Worm (Caenorhabditis elegans) whole organism, L4/young adult: ENCODE measurements around the gene Y94H6A.7.
A peak's percentile ranks its signal among the peaks of the same experiment; 100 is the strongest.
"Not testable (repeated sequence)": the region's sequence is repeated elsewhere in the genome, so short reads cannot be mapped to it uniquely, and the experiment has no call there.

Source experiments
- W03F9.2 ChIP-seq: fragments of 150-350 bp; optimal IDR thresholded peaks from 2 replicates; lab custom pipeline; 2014; ENCODE audit warnings: missing biosample characterization, missing genetic modification characterization
- dao-5 ChIP-seq: sonication (generic microtip); optimal IDR thresholded peaks from 2 replicates; lab custom pipeline; 2016; ENCODE audit warnings: missing genotype, missing genetic modification characterization, moderate library complexity, missing compliant biosample characterization
- him-1 ChIP-seq: sonication (generic microtip); optimal IDR thresholded peaks from 2 replicates; lab custom pipeline; 2016; ENCODE audit warnings: missing genotype, missing genetic modification reagents, missing genetic modification characterization, missing compliant biosample characterization

Y94H6A.7 gene

ce11 chrIV:2736575-2736974 lies 20.2 kb upstream of the Y94H6A.7 start:
- no peak for TF ChIP-seq W03F9.2 (tag; lab: Kevin White, UChicago)

- TF ChIP-seq him-1 (tag; lab: Kevin White, UChicago) (no peak), dao-5 (tag; lab: Kevin White, UChicago) (no peak), W03F9.2 (tag; lab: Kevin White, UChicago) (no peak)
These were observed 18.3 kb upstream of the Y94H6A.7 start for ce11 chrIV:2734675-2735074.

- TF ChIP-seq W03F9.2 (tag; lab: Kevin White, UChicago) (no peak), dao-5 (tag; lab: Kevin White, UChicago) (no peak), him-1 (tag; lab: Kevin White, UChicago) (no peak)
These were observed 13.6 kb upstream of the Y94H6A.7 start, which contains the start of gene Y94H6A.2 for ce11 chrIV:2729957-2730356. Y94H6A.2 (plus strand) TSS chrIV:2730292.

DNA sequence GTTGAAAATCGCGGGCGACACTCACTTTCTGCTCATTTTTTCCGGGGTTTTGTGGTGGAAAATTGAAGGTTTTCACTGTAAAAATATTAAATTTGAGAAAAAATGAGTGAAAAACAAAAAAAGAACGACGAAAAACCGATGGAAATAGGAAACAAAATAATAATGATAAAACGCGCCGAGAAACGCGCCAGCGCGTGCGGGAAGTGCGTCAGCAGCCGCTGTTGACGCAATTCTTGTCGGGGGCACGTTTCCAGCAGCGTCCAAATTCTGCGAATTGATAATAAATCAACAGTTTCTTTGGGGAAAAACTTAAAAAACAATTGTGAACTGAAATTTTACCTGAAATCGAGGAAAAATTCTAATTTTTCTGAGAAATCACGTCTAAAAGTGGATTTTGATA lies 9.4 kb upstream of the Y94H6A.7 start, which contains the start of gene ubxn-2:
Gene ubxn-2, minus strand, starts transcription at position 36 of the 400 bp plus-strand sequence.
- TF ChIP-seq W03F9.2 (tag; lab: Kevin White, UChicago) (peak; percentile 60), him-1 (tag; lab: Kevin White, UChicago) (peak; percentile 31), dao-5 (tag; lab: Kevin White, UChicago) (no peak)

DNA sequence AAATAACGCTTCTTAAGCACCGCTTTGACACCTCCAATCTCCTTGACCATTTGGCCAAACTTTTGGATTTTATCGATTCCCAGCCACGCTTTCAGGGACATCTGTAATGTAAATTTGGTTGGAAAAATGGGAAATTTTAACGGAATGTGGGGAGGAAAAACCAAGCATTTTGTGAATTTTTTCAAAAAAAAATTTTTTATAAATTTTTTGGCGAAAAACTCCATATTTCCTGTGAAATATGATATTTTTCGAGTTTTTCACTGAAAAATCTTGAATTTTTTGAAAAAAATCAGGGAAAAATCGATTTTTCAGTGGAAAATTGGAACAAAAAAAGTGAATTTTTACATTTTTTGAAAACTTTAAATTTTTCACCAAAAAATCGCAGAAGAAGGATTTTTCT lies 3.4 kb upstream of the Y94H6A.7 start, which contains the start of gene ndua-12:
Gene ndua-12, minus strand, starts transcription at position 101 of the 400 bp plus-strand sequence.
- not testable (repeated sequence) for TF ChIP-seq him-1, W03F9.2, dao-5 (tag; lab: Kevin White, UChicago)

- TF ChIP-seq him-1 (tag; lab: Kevin White, UChicago) (no peak), dao-5 (tag; lab: Kevin White, UChicago) (no peak), W03F9.2 (tag; lab: Kevin White, UChicago) (no peak)
These were observed 3.4 kb downstream of the Y94H6A.7 start, which contains the start of gene Y94H6A.12 for ce11 chrIV:2712935-2713334. Y94H6A.12 (minus strand) TSS chrIV:2713035.

DNA sequence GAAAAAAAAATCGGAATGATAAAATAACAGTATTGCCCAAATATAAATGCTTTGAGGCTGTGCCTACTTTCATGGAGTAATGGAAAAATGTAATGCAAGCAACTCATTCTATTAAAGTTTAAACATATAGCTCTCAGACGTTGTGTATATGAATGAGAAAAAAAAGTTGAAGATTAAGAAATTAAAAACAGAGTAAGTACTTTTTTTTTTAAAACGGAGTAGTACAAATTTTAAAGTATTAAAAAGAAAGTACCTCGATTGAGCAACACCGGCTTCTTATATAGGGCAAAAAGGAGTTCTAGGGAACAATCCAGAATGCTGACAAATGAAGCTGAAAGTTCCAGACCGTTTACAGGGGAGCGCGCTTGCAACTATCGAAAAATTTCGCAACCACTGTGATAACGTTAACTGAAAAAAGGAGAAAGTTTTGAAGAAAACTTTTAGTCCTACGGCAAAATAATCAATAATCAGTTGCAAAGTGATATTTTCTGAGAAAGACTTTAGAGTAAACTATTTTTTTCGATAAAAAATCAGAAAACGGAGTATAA lies 5.2 kb downstream of the Y94H6A.7 start:
- no peak for TF ChIP-seq dao-5 (tag; lab: Kevin White, UChicago)
- peak; percentile 43 for TF ChIP-seq W03F9.2 (tag; lab: Kevin White, UChicago)
- TF ChIP-seq him-1 (tag; lab: Kevin White, UChicago) = no peak

DNA sequence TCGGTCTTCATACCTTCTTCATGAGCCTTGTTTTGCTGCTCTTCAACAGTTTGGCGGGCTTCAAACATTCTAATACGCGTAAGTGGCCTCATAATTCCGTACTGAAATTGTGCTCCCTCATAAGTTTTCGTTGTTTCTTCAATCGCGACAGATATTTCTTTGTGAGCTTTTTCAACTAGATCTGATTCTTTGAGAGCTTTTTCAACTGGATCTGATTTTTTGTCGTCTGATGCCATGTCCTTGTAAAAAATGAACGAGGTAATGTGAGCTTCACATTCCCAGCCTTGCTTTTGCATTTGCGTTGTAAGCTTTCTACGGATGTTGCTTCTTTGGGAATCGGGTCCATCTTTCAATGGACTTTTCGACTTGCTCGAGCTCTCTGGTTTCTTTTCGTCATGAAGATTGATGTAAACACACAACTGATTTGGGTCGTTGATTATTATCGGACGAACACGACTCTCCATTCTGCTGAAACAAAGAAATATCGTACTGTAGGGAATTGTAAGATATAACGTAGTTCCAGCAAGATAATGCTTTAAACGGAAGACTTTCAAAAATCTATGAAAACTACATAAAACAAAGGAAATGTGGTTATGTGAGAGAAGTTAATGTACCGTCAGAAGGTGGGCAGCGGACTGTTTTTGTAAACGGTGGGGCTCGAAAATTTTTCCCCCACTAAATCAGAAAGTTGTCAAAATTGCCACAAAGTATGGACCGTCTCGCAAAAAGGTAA lies 6.0 kb downstream of the Y94H6A.7 start, which contains the start of gene Y94H6A.10:
Gene Y94H6A.10, minus strand, starts transcription at position 464 of the 733 bp plus-strand sequence.
- TF ChIP-seq him-1 (tag; lab: Kevin White, UChicago) (no peak), W03F9.2 (tag; lab: Kevin White, UChicago) (no peak), dao-5 (tag; lab: Kevin White, UChicago) (no peak)

DNA sequence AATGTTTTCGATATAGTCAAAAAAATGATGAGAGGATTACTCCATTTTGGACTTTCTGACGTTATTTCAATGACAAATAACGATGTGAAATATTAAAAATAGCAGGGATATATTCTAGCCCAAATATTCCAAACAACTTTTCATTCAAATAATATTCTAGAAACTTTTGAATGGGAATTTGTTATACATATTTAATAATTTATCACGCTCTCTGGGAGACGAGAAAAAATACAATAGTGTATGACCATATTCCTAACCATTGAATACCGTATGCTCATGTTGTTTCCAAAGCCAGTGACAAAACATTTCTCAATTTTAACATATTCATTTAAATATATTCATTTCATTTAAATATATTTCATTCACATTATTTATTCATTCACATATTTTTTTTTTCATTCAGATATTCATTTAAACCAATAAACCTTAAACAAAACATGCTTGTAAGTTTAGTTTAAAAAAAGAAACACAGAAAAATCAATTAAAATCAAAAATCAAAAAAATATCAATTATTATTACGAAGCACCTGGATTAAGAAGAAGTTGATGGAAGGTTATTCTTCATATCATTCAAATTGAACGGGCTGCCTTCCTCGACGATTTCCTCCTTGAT lies 6.7 kb downstream of the Y94H6A.7 start:
- no peak for TF ChIP-seq dao-5 (tag; lab: Kevin White, UChicago)
- TF ChIP-seq W03F9.2 (tag; lab: Kevin White, UChicago) = peak; percentile 7

- TF ChIP-seq dao-5 (tag; lab: Kevin White, UChicago) (peak; percentile 27), W03F9.2 (tag; lab: Kevin White, UChicago) (peak; percentile 9), him-1 (tag; lab: Kevin White, UChicago) (peak; percentile 57)
These were observed 7.9 kb downstream of the Y94H6A.7 start for ce11 chrIV:2708329-2708965.

DNA sequence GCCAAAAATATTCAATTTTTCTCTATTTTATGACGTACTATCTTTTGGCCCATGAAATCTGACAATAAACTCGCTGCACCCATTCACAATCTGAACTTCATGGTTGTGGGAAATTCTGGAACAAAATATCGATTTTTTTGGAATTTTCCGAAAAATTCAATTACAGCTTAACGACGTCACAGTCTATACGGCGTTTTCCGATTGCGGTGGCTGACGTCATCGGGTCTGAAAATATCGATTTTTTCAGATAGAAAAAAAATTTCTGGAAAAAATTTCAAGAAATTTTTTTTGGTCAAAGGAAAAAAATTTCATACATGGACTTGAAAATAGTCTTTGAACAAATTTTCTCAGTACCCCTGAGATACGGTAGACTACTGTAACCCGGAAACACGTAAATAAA lies 9.4 kb downstream of the Y94H6A.7 start, which contains the start of gene ubc-8:
Gene ubc-8, minus strand, starts transcription at position 227 of the 400 bp plus-strand sequence.
- TF ChIP-seq W03F9.2 (tag; lab: Kevin White, UChicago) = no peak
- no peak for TF ChIP-seq him-1 (tag; lab: Kevin White, UChicago)
- no peak for TF ChIP-seq dao-5 (tag; lab: Kevin White, UChicago)

- TF ChIP-seq dao-5 (tag; lab: Kevin White, UChicago) (no peak), W03F9.2 (tag; lab: Kevin White, UChicago) (no peak), him-1 (tag; lab: Kevin White, UChicago) (no peak)
These were observed 10.7 kb downstream of the Y94H6A.7 start for ce11 chrIV:2705675-2706074.
